2 fruit fly cellular contexts compared by ENCODE assay signal in the genomic region with DNA sequence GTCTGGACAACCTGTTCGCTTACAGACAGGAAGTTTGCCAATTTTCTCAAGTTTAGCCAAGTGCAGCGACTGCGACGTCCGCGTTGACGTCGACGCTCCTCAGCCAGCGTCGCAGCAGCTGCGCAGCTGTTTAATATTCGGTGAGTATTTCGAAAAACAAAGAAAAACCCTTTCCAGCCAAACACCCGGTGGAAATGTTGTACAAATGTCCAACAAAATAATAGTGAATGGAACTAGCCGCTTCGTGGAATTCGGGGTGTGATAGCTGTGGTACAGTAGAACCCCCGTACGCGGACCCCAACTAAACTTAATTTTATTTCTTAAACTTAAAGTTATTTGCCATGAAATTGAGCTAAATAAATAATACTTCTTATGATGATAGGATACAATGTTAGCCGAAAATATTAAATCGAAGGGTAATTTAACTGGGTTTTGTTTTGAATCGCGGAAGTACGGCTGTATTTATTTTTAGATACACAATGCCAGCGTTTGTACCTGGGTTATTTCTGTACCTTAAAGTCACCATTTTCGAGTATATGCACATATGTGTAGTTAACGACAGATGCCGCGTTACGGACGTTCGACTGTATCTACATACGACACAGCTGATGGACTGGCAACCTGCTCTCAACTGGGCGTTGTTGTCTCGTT.
A peak's percentile ranks its signal among the peaks of the same experiment; 100 is the strongest.
TF ChIP-seq lines count a peak whose summit lies in the region.

No protein-coding gene starts in this region.

TF ChIP-seq in whole organism, embryonic, 481 proteins besides CTCF, POLR2A, EP300 and RAD21 (continued from another document and continues in another):
- no peak for TF ChIP-seq amos (GFP tag; IDR thresholded peaks at IDR 0.05; lab: Robert Waterston, UW; ENCODE audit: partially characterized antibody)
- TF ChIP-seq E2f2 (GFP tag; IDR thresholded peaks at IDR 0.05; lab: Robert Waterston, UW): 0 out of 2 replicates have a peak, but pooled peaks have one; percentile 29
- no peak for TF ChIP-seq CG2889 (GFP tag; IDR thresholded peaks at IDR 0.05; lab: Robert Waterston, UW)
- no peak for TF ChIP-seq Sry-δ (GFP tag; optimal IDR thresholded peaks at IDR 0.05; lab: Kevin White, UChicago)
- TF ChIP-seq abd-A (tag; optimal IDR thresholded peaks at IDR 0.05; lab: Kevin White, UChicago): no peak
- TF ChIP-seq org-1 (GFP tag; optimal IDR thresholded peaks at IDR 0.05; lab: Kevin White, UChicago): peak; percentile 67
- TF ChIP-seq GATAe (GFP tag; conservative IDR thresholded peaks at IDR 0.05; lab: Robert Waterston, UW): no peak
- peak; percentile 43; the same call in 1 of the 3 replicates for TF ChIP-seq otp (GFP tag; IDR thresholded peaks at IDR 0.05; lab: Robert Waterston, UW)
- no peak for TF ChIP-seq B-H2 (GFP tag; optimal IDR thresholded peaks at IDR 0.05; lab: Kevin White, UChicago)
- TF ChIP-seq CG14965 (GFP tag; optimal IDR thresholded peaks at IDR 0.05; lab: Kevin White, UChicago; ENCODE audit: borderline replicate concordance): peak; percentile 32
- TF ChIP-seq ranshi (GFP tag; IDR thresholded peaks at IDR 0.05; lab: Robert Waterston, UW): 0 out of 2 replicates have a peak, but pooled peaks have one; percentile 36
- no peak for TF ChIP-seq CG14860 (GFP tag; IDR thresholded peaks at IDR 0.05; lab: Robert Waterston, UW; ENCODE audit: partially characterized antibody)
- no peak for TF ChIP-seq bbx (GFP tag; IDR thresholded peaks at IDR 0.05; lab: Robert Waterston, UW; ENCODE audit: partially characterized antibody)
- peak; percentile 64 for TF ChIP-seq CG6254 (GFP tag; optimal IDR thresholded peaks at IDR 0.05; lab: Kevin White, UChicago)
- TF ChIP-seq CG13775 (GFP tag; optimal IDR thresholded peaks at IDR 0.05; lab: Kevin White, UChicago): peak; percentile 75
- peak; percentile 87 for TF ChIP-seq CG7556 (GFP tag; optimal IDR thresholded peaks at IDR 0.05; lab: Kevin White, UChicago)
- no peak for TF ChIP-seq Gsc (GFP tag; IDR thresholded peaks at IDR 0.05; lab: Robert Waterston, UW)
- TF ChIP-seq CG12155 (GFP tag; optimal IDR thresholded peaks at IDR 0.05; lab: Kevin White, UChicago): peak; percentile 64
- TF ChIP-seq CG10565 (GFP tag; optimal IDR thresholded peaks at IDR 0.05; lab: Kevin White, UChicago): peak; percentile 2
- peak; percentile 84 for TF ChIP-seq CG18262 (tag; optimal IDR thresholded peaks at IDR 0.05; lab: Kevin White, UChicago)
- peak; percentile 21 for TF ChIP-seq Bdp1 (GFP tag; optimal IDR thresholded peaks at IDR 0.05; lab: Kevin White, UChicago)
- TF ChIP-seq CG2678 (tag; optimal IDR thresholded peaks at IDR 0.05; lab: Kevin White, UChicago): peak; percentile 90
- TF ChIP-seq CG17361 (GFP tag; IDR thresholded peaks at IDR 0.05; lab: Robert Waterston, UW): peak; percentile 86
- TF ChIP-seq CG11093 (GFP tag; IDR thresholded peaks at IDR 0.05; lab: Robert Waterston, UW): peak; percentile 68; the same call in 1 of the 3 replicates
- TF ChIP-seq gfzf (GFP tag; optimal IDR thresholded peaks at IDR 0.05; lab: Kevin White, UChicago): no peak
- TF ChIP-seq caup (GFP tag; optimal IDR thresholded peaks at IDR 0.05; lab: Kevin White, UChicago; ENCODE audit: severe bottlenecking): peak; percentile 64
- TF ChIP-seq CoRest (tag; optimal IDR thresholded peaks at IDR 0.05; lab: Kevin White, UChicago): peak; percentile 87
- TF ChIP-seq mam (GFP tag; optimal IDR thresholded peaks at IDR 0.05; lab: Kevin White, UChicago): peak; percentile 71
- TF ChIP-seq HLH3B (GFP tag; IDR thresholded peaks at IDR 0.05; lab: Robert Waterston, UW): peak; percentile 21; the same call in 1 of the 2 replicates
- TF ChIP-seq Hsf (GFP tag; optimal IDR thresholded peaks at IDR 0.05; lab: Kevin White, UChicago): peak; percentile 70
- TF ChIP-seq Aef1 (GFP tag; IDR thresholded peaks at IDR 0.05; lab: Robert Waterston, UW): peak; percentile 46
- peak; percentile 58; the same call in 1 of the 2 replicates for TF ChIP-seq CG9932 (GFP tag; IDR thresholded peaks at IDR 0.05; lab: Robert Waterston, UW)
- TF ChIP-seq ab (GFP tag; optimal IDR thresholded peaks at IDR 0.05; lab: Kevin White, UChicago): peak; percentile 33
- TF ChIP-seq dati (GFP tag; IDR thresholded peaks at IDR 0.05; lab: Robert Waterston, UW): no peak
- TF ChIP-seq BEAF-32 (GFP tag; optimal IDR thresholded peaks at IDR 0.05; lab: Kevin White, UChicago): no peak
- peak; percentile 69 for TF ChIP-seq Max (GFP tag; optimal IDR thresholded peaks at IDR 0.05; lab: Kevin White, UChicago)
- TF ChIP-seq Trl (optimal IDR thresholded peaks at IDR 0.05; lab: Kevin White, UChicago): no peak
- TF ChIP-seq Trl (GFP tag; optimal IDR thresholded peaks at IDR 0.05; lab: Kevin White, UChicago): peak; percentile 62
- TF ChIP-seq row (GFP tag; IDR thresholded peaks at IDR 0.05; lab: Robert Waterston, UW): peak; percentile 89
- TF ChIP-seq slp2 (GFP tag; optimal IDR thresholded peaks at IDR 0.05; lab: Kevin White, UChicago): peak; percentile 61
- peak; percentile 82 for TF ChIP-seq CG12104 (GFP tag; optimal IDR thresholded peaks at IDR 0.05; lab: Kevin White, UChicago)
- no peak for TF ChIP-seq emc (GFP tag; optimal IDR thresholded peaks at IDR 0.05; lab: Kevin White, UChicago)
- 0 out of 2 replicates have a peak, but pooled peaks have one; percentile 30 for TF ChIP-seq MBD-R2 (GFP tag; IDR thresholded peaks at IDR 0.05; lab: Robert Waterston, UW)
- no peak for TF ChIP-seq ap (GFP tag; IDR thresholded peaks at IDR 0.05; lab: Robert Waterston, UW)
- TF ChIP-seq HHEX (GFP tag; optimal IDR thresholded peaks at IDR 0.05; lab: Kevin White, UChicago): peak; percentile 79
- TF ChIP-seq Jarid2 (GFP tag; optimal IDR thresholded peaks at IDR 0.05; lab: Kevin White, UChicago): peak; percentile 54
- TF ChIP-seq pb (GFP tag; optimal IDR thresholded peaks at IDR 0.05; lab: Kevin White, UChicago): peak; percentile 74
- TF ChIP-seq CG2129 (GFP tag; IDR thresholded peaks at IDR 0.05; lab: Robert Waterston, UW; ENCODE audit: partially characterized antibody): no peak
- no peak for TF ChIP-seq CG15073 (GFP tag; optimal IDR thresholded peaks at IDR 0.05; lab: Kevin White, UChicago)
- TF ChIP-seq CG13287 (GFP tag; IDR thresholded peaks at IDR 0.05; lab: Robert Waterston, UW; ENCODE audit: partially characterized antibody): no peak
- TF ChIP-seq CG6689 (GFP tag; IDR thresholded peaks at IDR 0.05; lab: Robert Waterston, UW): peak; percentile 57; the same call in 1 of the 2 replicates
- TF ChIP-seq nmo (GFP tag; optimal IDR thresholded peaks at IDR 0.05; lab: Kevin White, UChicago): peak; percentile 84
- TF ChIP-seq hkb (optimal IDR thresholded peaks at IDR 0.05; lab: Kevin White, UChicago): no peak
- TF ChIP-seq hkb (GFP tag; IDR thresholded peaks at IDR 0.05; lab: Robert Waterston, UW): peak; percentile 65
- peak; percentile 53 for TF ChIP-seq Hand (GFP tag; optimal IDR thresholded peaks at IDR 0.05; lab: Kevin White, UChicago)
- peak; percentile 72 for TF ChIP-seq Xbp1 (GFP tag; optimal IDR thresholded peaks at IDR 0.05; lab: Kevin White, UChicago)
- peak; percentile 38 for TF ChIP-seq CHES-1-like (GFP tag; optimal IDR thresholded peaks at IDR 0.05; lab: Kevin White, UChicago)
- TF ChIP-seq CG4820 (GFP tag; optimal IDR thresholded peaks at IDR 0.05; lab: Kevin White, UChicago): peak; percentile 66
- TF ChIP-seq fd96Cb (tag; optimal IDR thresholded peaks at IDR 0.05; lab: Kevin White, UChicago): peak; percentile 74

TF ChIP-seq in whole organism, prepupa, 60 proteins besides CTCF, POLR2A, EP300 and RAD21 (continued from another document):
- TF ChIP-seq CG7368 (GFP tag; optimal IDR thresholded peaks at IDR 0.05; lab: Kevin White, UChicago) (peak; percentile 37), cyc (GFP tag; optimal IDR thresholded peaks at IDR 0.05; lab: Kevin White, UChicago) (peak; percentile 52), CG3032 (tag; optimal IDR thresholded peaks at IDR 0.05; lab: Kevin White, UChicago) (peak; percentile 69), Met (GFP tag; optimal IDR thresholded peaks at IDR 0.05; lab: Kevin White, UChicago) (peak; percentile 67), CG34406 (GFP tag; optimal IDR thresholded peaks at IDR 0.05; lab: Kevin White, UChicago) (peak; percentile 56), Sox102F (GFP tag; optimal IDR thresholded peaks at IDR 0.05; lab: Kevin White, UChicago) (peak; percentile 61), esn (GFP tag; optimal IDR thresholded peaks at IDR 0.05; lab: Kevin White, UChicago) (peak; percentile 61), acj6 (GFP tag; optimal IDR thresholded peaks at IDR 0.05; lab: Kevin White, UChicago) (peak; percentile 75), fd59A (GFP tag; optimal IDR thresholded peaks at IDR 0.05; lab: Kevin White, UChicago) (peak; percentile 62), dsx (GFP tag; optimal IDR thresholded peaks at IDR 0.05; lab: Kevin White, UChicago; ENCODE audit: poor library complexity, severe bottlenecking) (peak; percentile 28), CG6808 (GFP tag; optimal IDR thresholded peaks at IDR 0.05; lab: Kevin White, UChicago) (peak; percentile 68)
